Worm (Caenorhabditis elegans) whole organism, mixed stage, embryonic: ENCODE data around the gene R160.3.

ENCODE experiments used
- blmp-1 ChIP-seq: fragments of 150-350 bp; optimal IDR thresholded peaks from 2 replicates; lab custom pipeline; 2014; ENCODE audit warnings: missing biosample characterization, missing genetic modification characterization
- cnd-1 ChIP-seq: fragments of 200-800 bp; sonication (Bioruptor generic); optimal IDR thresholded peaks from 2 replicates; lab custom pipeline; 2018; ENCODE audit warnings: mild to moderate bottlenecking, missing genetic modification characterization, missing compliant biosample characterization
- elt-1 ChIP-seq: sonication (generic microtip); optimal IDR thresholded peaks from 2 replicates; lab custom pipeline; 2017; ENCODE audit warnings: missing genetic modification characterization, mild to moderate bottlenecking, missing compliant biosample characterization, antibody characterized with exemption, moderate library complexity, borderline replicate concordance; ENCODE audit not compliant: insufficient read depth
- elt-3 ChIP-seq: fragments of 150-350 bp; optimal IDR thresholded peaks from 2 replicates; lab custom pipeline; 2014; ENCODE audit warnings: missing biosample characterization, missing genetic modification characterization
- lin-13 ChIP-seq: fragments of 150-350 bp; optimal IDR thresholded peaks from 2 replicates; lab custom pipeline; 2014; ENCODE audit warnings: missing biosample characterization, missing genetic modification characterization
- mab-5 ChIP-seq: fragments of 150-350 bp; optimal IDR thresholded peaks from 2 replicates; lab custom pipeline; 2014; ENCODE audit warnings: missing biosample characterization, missing genetic modification characterization
- mep-1 ChIP-seq: fragments of 150-350 bp; optimal IDR thresholded peaks from 2 replicates; lab custom pipeline; 2017; ENCODE audit warnings: missing biosample characterization, missing genetic modification reagents, missing genetic modification characterization, inconsistent platforms
- mls-2 ChIP-seq: sonication (generic microtip); optimal IDR thresholded peaks from 2 replicates; lab custom pipeline; 2016; ENCODE audit warnings: mild to moderate bottlenecking, missing genetic modification characterization, moderate library complexity, missing compliant biosample characterization
- nhr-12 ChIP-seq: fragments of 150-350 bp; optimal IDR thresholded peaks from 2 replicates; lab custom pipeline; 2014; ENCODE audit warnings: missing biosample characterization, missing genetic modification characterization
- nhr-76 ChIP-seq: sonication (generic microtip); optimal IDR thresholded peaks from 2 replicates; lab custom pipeline; 2017; ENCODE audit warnings: missing biosample characterization, missing genetic modification characterization
- pha-4 ChIP-seq: fragments of 150-350 bp; optimal IDR thresholded peaks from 2 replicates; lab custom pipeline; 2018; ENCODE audit warnings: missing biosample characterization, missing genetic modification reagents, missing genetic modification characterization
- sem-2 ChIP-seq: fragments of 200-800 bp; sonication (Bioruptor generic); optimal IDR thresholded peaks from 2 replicates; lab custom pipeline; 2018; ENCODE audit warnings: mild to moderate bottlenecking, missing genetic modification characterization, missing compliant biosample characterization
- unc-120 ChIP-seq: sonication (generic microtip); optimal IDR thresholded peaks from 2 replicates; lab custom pipeline; 2017; ENCODE audit warnings: missing genetic modification characterization, missing compliant biosample characterization; ENCODE audit not compliant: poor library complexity, severe bottlenecking
- unc-62 ChIP-seq: fragments of 150-350 bp; optimal IDR thresholded peaks from 2 replicates; lab custom pipeline; 2014; ENCODE audit warnings: missing biosample characterization, missing genetic modification reagents, missing genetic modification characterization

DNA sequence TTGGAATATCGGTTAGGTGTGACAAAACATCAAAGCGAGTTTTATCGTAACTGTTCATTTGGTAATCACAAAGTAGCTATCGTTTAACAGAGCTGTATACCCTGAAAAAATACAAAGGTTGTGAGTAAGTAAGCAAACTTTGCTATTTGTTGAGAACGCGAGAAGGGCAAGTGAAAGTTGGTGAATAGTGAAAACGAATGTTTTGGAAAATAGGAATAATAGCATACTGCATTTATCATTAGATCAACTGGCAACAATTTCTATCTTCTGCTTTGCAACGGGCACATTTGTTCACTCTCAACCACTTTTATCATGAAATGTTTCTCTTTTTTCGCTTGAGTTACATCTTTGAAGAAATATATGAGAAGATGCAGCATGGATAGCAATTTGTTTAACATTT, 37.3 kb downstream of the R160.3 start, which contains the start of gene C24A8.5:
- TF ChIP-seq elt-3 (tag; lab: Kevin White, UChicago): no peak
- no peak for TF ChIP-seq nhr-76 (tag; lab: Kevin White, UChicago)
- no peak for TF ChIP-seq mab-5 (tag; lab: Kevin White, UChicago)
- TF ChIP-seq pha-4 (tag; lab: Kevin White, UChicago): no peak
- TF ChIP-seq mep-1: no peak
- TF ChIP-seq nhr-12 (tag; lab: Kevin White, UChicago): no peak
- no peak for TF ChIP-seq blmp-1 (tag; lab: Kevin White, UChicago)
- no peak for TF ChIP-seq elt-1
- TF ChIP-seq lin-13: no peak
- no peak for TF ChIP-seq unc-120 (tag; lab: Kevin White, UChicago)
- no peak for TF ChIP-seq sem-2 (GFP tag; lab: Kevin White, UChicago)
- TF ChIP-seq unc-62 (GFP tag; lab: Kevin White, UChicago): no peak
- no peak for TF ChIP-seq mls-2 (tag; lab: Kevin White, UChicago)
- TF ChIP-seq cnd-1 (tag; lab: Kevin White, UChicago): no peak
